Fruit fly (Drosophila melanogaster): Measurements from ENCODE around the gene CG3407.

DNA sequence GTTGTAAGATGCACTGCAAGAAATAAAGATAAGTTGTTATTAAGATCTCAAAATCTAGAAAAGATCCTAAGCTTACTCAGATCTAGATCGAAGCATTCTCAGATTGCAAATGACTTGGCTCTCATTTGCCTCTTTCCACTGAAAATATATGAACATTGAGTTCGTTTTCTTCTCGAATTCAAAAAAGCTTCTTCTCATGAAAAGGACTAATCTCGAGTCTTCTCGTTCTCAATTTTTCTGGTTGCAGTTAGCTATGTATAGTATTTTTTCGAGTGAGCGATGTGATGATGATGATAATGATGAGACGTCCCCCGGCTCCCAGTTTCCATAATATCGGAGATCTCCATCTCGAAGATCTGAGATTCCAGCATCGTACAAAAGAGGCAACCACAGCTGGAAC is 43.2 kb upstream of the CG3407 start:
- TF ChIP-seq psq (optimal IDR thresholded peaks at IDR 0.05) (no peak), usp (GFP tag; optimal IDR thresholded peaks at IDR 0.05) (no peak), pan (optimal IDR thresholded peaks at IDR 0.05) (no peak), Dll (optimal IDR thresholded peaks at IDR 0.05) (no peak), CG8478 (optimal IDR thresholded peaks at IDR 0.05) (no peak)
